Fruit fly (Drosophila melanogaster): ENCODE measurements around the gene spn-F.

spn-F gene

DNA sequence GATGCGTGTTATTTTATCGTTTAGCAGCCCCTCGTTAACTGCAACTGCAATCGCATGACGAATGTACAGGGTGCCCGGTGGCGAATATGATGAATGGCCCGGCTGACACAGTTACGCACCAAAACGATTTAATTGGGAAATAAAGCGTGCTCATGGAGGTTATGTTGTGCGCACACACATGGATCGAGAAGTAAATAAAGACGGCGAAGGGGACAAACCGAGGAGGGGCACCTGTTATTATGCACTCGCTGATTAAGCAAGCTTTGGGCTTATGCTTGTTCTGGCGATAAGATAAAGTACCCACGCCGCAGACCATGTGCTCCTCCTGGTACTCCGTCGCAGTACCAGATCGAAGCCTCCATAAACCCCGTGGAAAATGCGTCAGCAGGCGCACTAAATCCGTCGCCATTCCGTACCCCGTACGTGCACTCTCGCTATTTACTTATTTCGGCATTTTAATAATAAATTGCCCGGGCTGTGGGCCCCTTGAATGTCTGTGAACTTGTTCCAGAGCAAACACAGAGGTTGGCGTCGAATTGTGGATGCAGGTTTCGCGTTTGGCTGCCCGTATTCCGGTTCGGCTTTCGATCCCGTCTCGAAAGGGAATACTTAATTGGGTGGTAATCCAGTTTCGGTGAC is 29.8 kb upstream of the spn-F start (continued):
- TF ChIP-seq CG32264 (GFP tag; optimal IDR thresholded peaks at IDR 0.05) (no peak), psq (GFP tag; optimal IDR thresholded peaks at IDR 0.05) (peak; percentile 58), dl (GFP tag; optimal IDR thresholded peaks at IDR 0.05; ENCODE audit: insufficient read depth in 1 of 2, partially characterized antibody in 2 of 2) (no peak), Hnf4 (GFP tag; optimal IDR thresholded peaks at IDR 0.05) (peak; percentile 46), CG9705 (GFP tag; optimal IDR thresholded peaks at IDR 0.05) (no peak), tai (GFP tag; optimal IDR thresholded peaks at IDR 0.05) (no peak), jim (GFP tag; optimal IDR thresholded peaks at IDR 0.05) (no peak)

DNA sequence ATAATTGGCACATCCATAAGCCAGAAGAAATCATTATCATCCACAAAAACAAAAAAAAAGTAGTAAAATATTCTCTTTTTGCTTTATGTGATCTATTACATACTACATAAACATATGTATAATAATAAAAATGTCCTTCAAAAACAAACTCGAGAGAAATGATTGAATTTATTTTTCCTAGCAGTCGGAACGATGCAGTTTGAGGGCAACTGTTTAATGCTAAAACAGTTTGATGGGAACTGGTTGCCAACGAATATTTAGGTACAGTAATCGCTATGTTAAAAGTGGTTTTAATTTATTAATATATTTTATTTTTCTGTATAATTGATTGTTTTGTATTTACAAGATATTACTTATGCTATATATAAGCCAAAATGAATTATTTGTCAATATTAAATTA is 23.8 kb upstream of the spn-F start:
- TF ChIP-seq rgr (GFP tag; optimal IDR thresholded peaks at IDR 0.05) (no peak), Myc (optimal IDR thresholded peaks at IDR 0.05) (peak; percentile 63)

DNA sequence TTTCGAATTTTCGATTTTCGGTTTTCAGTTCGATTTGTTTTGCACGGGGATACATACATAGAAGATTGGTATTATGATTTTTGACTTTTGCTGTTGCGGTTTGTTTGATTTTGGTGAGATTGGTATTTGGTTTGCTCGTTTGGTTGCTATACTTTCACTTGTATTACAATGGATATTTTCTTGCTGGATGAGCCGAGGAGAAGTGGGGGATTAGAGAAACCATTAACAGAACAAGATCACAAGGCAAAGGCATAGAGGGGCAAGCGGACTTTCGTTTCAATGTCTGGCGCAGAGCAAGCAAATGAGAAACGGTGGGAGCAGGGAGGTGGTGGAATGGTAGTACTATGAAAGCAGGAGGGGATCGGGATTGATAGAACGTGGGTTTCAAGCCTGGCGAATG is 22.7 kb upstream of the spn-F start, which contains the start of gene CG15563:
TSS of gene CG15563 (minus strand) at position 101 of the 400 bp plus-strand sequence.
- TF ChIP-seq Hr78 (GFP tag; optimal IDR thresholded peaks at IDR 0.05), result no peak
- no peak for TF ChIP-seq Hr83 (GFP tag; optimal IDR thresholded peaks at IDR 0.05; ENCODE audit: poor library complexity, severe bottlenecking)
- TF ChIP-seq Dfd (GFP tag; optimal IDR thresholded peaks at IDR 0.05), result no peak
- TF ChIP-seq br (GFP tag; optimal IDR thresholded peaks at IDR 0.05), result no peak
- TF ChIP-seq Dif (GFP tag; optimal IDR thresholded peaks at IDR 0.05; ENCODE audit: partially characterized antibody), result no peak
- TF ChIP-seq CrebA (GFP tag; optimal IDR thresholded peaks at IDR 0.05; ENCODE audit: borderline replicate concordance), result no peak
- TF ChIP-seq psq (GFP tag; optimal IDR thresholded peaks at IDR 0.05), result no peak

DNA sequence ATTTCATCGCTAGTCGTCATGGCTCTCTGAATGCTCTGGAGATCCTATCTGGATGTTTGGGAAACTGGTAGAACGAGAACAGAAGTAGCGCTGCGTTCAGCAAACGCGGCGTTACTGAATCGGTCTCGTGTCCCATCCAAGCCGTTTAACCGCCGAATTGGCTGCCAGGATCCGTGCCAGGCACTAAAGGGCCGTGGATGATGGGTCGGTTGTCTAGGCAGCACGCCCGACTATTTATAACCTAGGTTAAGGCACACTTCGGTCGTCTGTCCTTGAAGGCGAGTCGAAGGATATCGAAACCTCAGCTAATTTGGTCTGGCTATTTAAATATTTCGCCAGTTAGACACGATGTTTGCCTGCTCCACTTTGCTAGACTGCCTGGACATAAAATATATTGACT is 19.7 kb upstream of the spn-F start, which contains the start of gene CG15564:
TSS of gene CG15564 (minus strand) at position 101 of the 400 bp plus-strand sequence.
- TF ChIP-seq Dfd (GFP tag; optimal IDR thresholded peaks at IDR 0.05) (no peak), dmrt93B (GFP tag; optimal IDR thresholded peaks at IDR 0.05) (no peak), CG32264 (GFP tag; optimal IDR thresholded peaks at IDR 0.05) (no peak), Vsx2 (GFP tag; optimal IDR thresholded peaks at IDR 0.05; ENCODE audit: partially characterized antibody) (no peak), N (GFP tag; optimal IDR thresholded peaks at IDR 0.05) (no peak)

DNA sequence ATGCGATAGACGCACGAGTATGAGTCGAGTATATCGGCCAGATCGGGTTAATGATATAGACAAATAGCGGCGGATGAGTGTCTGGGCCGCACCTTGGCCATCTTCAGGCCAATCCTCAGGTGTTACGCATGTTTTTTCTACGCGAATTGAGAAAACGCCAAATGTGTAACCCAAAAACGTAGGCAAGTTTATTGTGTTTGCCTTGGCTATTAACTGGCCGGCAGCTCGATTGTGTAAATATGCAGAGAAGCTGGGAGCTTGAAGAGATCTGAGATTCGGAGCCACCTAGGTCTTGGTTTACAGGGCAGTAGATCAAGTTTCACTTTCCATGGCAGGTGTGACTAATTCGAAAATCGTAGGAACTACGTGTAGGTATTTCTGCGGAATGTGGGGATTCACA is 14.9 kb upstream of the spn-F start:
- no peak for TF ChIP-seq rgr (GFP tag; optimal IDR thresholded peaks at IDR 0.05)
- no peak for TF ChIP-seq foxo (GFP tag; optimal IDR thresholded peaks at IDR 0.05)

DNA sequence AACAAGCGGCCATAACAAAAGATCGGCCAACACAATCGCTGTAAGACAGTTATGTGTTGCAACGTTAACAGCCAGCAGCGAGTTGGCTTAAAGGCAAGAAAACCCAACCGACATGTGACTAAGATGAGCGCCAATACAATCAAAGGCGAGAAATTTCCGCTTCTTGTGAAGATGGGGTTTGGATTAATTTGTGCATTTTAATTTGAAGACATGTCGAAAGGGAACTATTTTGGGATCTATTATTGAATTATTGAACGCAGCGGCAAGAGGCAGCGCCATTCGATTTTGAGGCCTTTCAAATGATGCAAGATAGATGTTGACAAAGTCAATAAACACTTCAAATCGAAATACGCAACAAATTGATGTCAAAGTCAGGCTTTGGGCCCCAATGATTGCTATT is 13.8 kb upstream of the spn-F start:
- TF ChIP-seq Myc (optimal IDR thresholded peaks at IDR 0.05) (no peak), Hr83 (GFP tag; optimal IDR thresholded peaks at IDR 0.05; ENCODE audit: poor library complexity, severe bottlenecking) (no peak), Mio (GFP tag; optimal IDR thresholded peaks at IDR 0.05) (no peak), Dfd (GFP tag; optimal IDR thresholded peaks at IDR 0.05) (no peak), Dif (GFP tag; optimal IDR thresholded peaks at IDR 0.05; ENCODE audit: partially characterized antibody) (no peak), woc (GFP tag; optimal IDR thresholded peaks at IDR 0.05) (no peak), sage (GFP tag; optimal IDR thresholded peaks at IDR 0.05) (no peak), dsf (GFP tag; optimal IDR thresholded peaks at IDR 0.05; ENCODE audit: borderline replicate concordance) (no peak), lola (GFP tag; optimal IDR thresholded peaks at IDR 0.05) (no peak), brk (GFP tag; optimal IDR thresholded peaks at IDR 0.05) (no peak), CG32264 (GFP tag; optimal IDR thresholded peaks at IDR 0.05) (no peak), HLH106 (tag; optimal IDR thresholded peaks at IDR 0.05) (no peak), Jra (GFP tag; optimal IDR thresholded peaks at IDR 0.05) (no peak), dmrt93B (GFP tag; optimal IDR thresholded peaks at IDR 0.05) (no peak), rgr (GFP tag; optimal IDR thresholded peaks at IDR 0.05) (no peak), CG9705 (GFP tag; optimal IDR thresholded peaks at IDR 0.05) (no peak), OdsH (GFP tag; optimal IDR thresholded peaks at IDR 0.05) (no peak), Vsx2 (GFP tag; optimal IDR thresholded peaks at IDR 0.05; ENCODE audit: partially characterized antibody) (no peak), usp (GFP tag; optimal IDR thresholded peaks at IDR 0.05) (no peak)

Data from whole organism, wandering third instar larva.